Worm (Caenorhabditis elegans) whole organism, L4/young adult: Measurements from ENCODE around the gene C56G2.5.

Experiments used
- W03F9.2 ChIP-seq: fragments of 150-350 bp; optimal IDR thresholded peaks from 2 replicates; lab custom pipeline; 2014; ENCODE audit warnings: missing biosample characterization, missing genetic modification characterization
- him-1 ChIP-seq: sonication (generic microtip); optimal IDR thresholded peaks from 2 replicates; lab custom pipeline; 2016; ENCODE audit warnings: missing genotype, missing genetic modification reagents, missing genetic modification characterization, missing compliant biosample characterization

DNA sequence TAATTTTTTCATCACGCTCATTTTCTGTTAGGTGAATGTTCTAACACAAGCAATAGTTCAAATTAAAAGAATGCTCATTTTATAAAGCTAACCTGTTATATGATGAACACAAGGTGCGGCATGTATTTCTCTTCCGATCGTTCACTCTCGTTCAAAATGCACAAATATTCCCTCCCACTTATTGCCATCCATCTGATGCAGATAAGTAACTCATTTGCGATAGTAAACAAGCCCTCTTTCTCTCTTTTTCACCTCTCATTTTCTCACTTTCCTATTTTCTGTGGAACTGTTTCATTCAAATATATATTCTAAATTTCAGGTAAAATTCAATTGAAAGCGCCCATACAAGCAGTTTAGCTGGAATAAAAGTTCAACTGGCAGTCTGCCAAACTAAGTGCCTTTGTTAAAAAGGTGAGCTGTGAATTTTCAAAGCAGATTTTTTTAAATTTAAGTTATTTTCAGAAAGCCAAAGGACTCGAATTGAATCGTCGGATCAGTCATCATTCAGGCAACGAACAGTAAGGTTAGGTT is 22.0 kb upstream of the C56G2.5 start, which contains the start of the genes trmt-10C.2 and C56G2.22:
- TF ChIP-seq him-1 (no peak), W03F9.2 (tag; lab: Kevin White, UChicago) (no peak)
